Worm (Caenorhabditis elegans): ENCODE results near the gene xrn-1.

Gene xrn-1

DNA sequence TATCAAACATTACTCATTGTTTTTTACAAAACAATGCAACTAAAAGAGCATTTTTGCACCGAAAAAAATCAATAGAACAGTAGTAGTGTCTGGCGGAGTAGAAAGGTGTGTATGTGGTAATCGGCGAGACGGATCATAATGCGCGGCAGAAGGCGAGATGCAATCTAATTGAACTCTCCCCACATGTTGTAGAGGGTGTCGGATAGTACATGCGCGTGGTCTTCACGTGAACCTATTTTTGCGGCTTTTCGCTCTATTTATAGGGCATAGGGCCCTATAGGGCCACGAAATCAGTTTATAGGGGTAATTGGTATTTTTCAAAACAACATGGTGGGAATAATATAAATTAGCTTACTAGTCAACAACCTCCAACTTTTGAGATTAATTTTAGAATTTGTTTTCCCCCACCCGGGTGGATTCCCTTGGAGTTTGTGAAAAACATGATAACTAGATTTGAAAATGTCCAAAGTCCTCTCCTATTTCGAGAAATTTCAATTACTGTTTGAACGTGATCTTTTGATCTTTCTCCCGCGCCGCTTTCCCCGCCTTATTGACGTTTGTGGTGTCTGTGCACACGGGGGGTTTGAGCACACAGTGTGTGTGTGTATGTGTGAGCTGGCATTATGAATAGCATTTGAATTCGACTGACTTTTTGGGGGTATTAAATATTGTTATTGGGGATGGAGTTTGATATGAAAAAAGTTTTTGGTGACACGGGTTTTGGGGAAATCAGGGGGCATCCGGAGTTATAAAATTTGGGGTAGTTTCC is 25.7 kb upstream of the xrn-1 start:
- TF ChIP-seq ceh-31 (tag; optimal IDR thresholded peaks at IDR 0.05) (no peak), dve-1 (tag; optimal IDR thresholded peaks at IDR 0.05) (peak; percentile 6), npax-4 (tag; optimal IDR thresholded peaks at IDR 0.05) (no peak), tbx-2 (tag; optimal IDR thresholded peaks at IDR 0.05) (peak; percentile 19)

- TF ChIP-seq ceh-18 (tag; optimal IDR thresholded peaks at IDR 0.05): peak; percentile 80
- no peak for TF ChIP-seq ahr-1 (tag; optimal IDR thresholded peaks at IDR 0.05)
- peak; percentile 23 for TF ChIP-seq ceh-31 (tag; optimal IDR thresholded peaks at IDR 0.05)
- no peak for TF ChIP-seq hlh-13 (GFP tag; optimal IDR thresholded peaks at IDR 0.05)
- TF ChIP-seq fkh-10 (GFP tag; optimal IDR thresholded peaks at IDR 0.05): no peak
- no peak for TF ChIP-seq mec-3 (tag; optimal IDR thresholded peaks at IDR 0.05; ENCODE audit: borderline replicate concordance)
- TF ChIP-seq nfya-1 (tag; optimal IDR thresholded peaks at IDR 0.05): no peak
- TF ChIP-seq elt-2 (tag; optimal IDR thresholded peaks at IDR 0.05): peak; percentile 16
- TF ChIP-seq K09A11.1 (tag; optimal IDR thresholded peaks at IDR 0.05; ENCODE audit: insufficient read depth): no peak
- no peak for TF ChIP-seq pax-1 (tag; optimal IDR thresholded peaks at IDR 0.05)
- TF ChIP-seq nhr-232 (tag; optimal IDR thresholded peaks at IDR 0.05): no peak
- TF ChIP-seq pha-2 (tag; optimal IDR thresholded peaks at IDR 0.05): no peak
- peak; percentile 39 for TF ChIP-seq ceh-14 (tag; optimal IDR thresholded peaks at IDR 0.05)
- TF ChIP-seq tbx-2 (tag; optimal IDR thresholded peaks at IDR 0.05): peak; percentile 31
- TF ChIP-seq C38D4.7 (GFP tag; optimal IDR thresholded peaks at IDR 0.05): no peak
- TF ChIP-seq ztf-16 (tag; optimal IDR thresholded peaks at IDR 0.05): no peak
- TF ChIP-seq ttx-3 (tag; optimal IDR thresholded peaks at IDR 0.05): no peak
- no peak for TF ChIP-seq lim-6 (tag; optimal IDR thresholded peaks at IDR 0.05)
- TF ChIP-seq ceh-19 (GFP tag; optimal IDR thresholded peaks at IDR 0.05): no peak
- TF ChIP-seq pat-9 (tag; optimal IDR thresholded peaks at IDR 0.05): no peak
- no peak for TF ChIP-seq fkh-6 (tag; optimal IDR thresholded peaks at IDR 0.05)
- TF ChIP-seq hlh-30 (tag; optimal IDR thresholded peaks at IDR 0.05; ENCODE audit: insufficient read depth): peak; percentile 21
- TF ChIP-seq ceh-2 (tag; optimal IDR thresholded peaks at IDR 0.05): no peak
- TF ChIP-seq tbx-7 (tag; optimal IDR thresholded peaks at IDR 0.05): no peak
- TF ChIP-seq che-1 (tag; optimal IDR thresholded peaks at IDR 0.05): no peak
- no peak for TF ChIP-seq pros-1 (tag; optimal IDR thresholded peaks at IDR 0.05)
- no peak for TF ChIP-seq hlh-15 (tag; optimal IDR thresholded peaks at IDR 0.05)
- no peak for TF ChIP-seq pha-4 (tag; optimal IDR thresholded peaks at IDR 0.05)
- peak; percentile 78 for TF ChIP-seq ceh-34 (tag; optimal IDR thresholded peaks at IDR 0.05)
- peak; percentile 49 for TF ChIP-seq unc-42 (tag; optimal IDR thresholded peaks at IDR 0.05)
Observed at ce11 chrII:14044199-14044598, 24.5 kb upstream of the xrn-1 start.

ce11 chrII:14045235-14045634 is 23.5 kb upstream of the xrn-1 start:
- TF ChIP-seq ceh-9 (tag; optimal IDR thresholded peaks at IDR 0.05): no peak
- no peak for TF ChIP-seq hlh-6 (tag; optimal IDR thresholded peaks at IDR 0.05)
- TF ChIP-seq hlh-30 (tag; optimal IDR thresholded peaks at IDR 0.05; ENCODE audit: insufficient read depth): no peak
- no peak for TF ChIP-seq ceh-30 (tag; optimal IDR thresholded peaks at IDR 0.05)
- no peak for TF ChIP-seq nfya-1 (tag; optimal IDR thresholded peaks at IDR 0.05)
- no peak for TF ChIP-seq K09A11.1 (tag; optimal IDR thresholded peaks at IDR 0.05; ENCODE audit: insufficient read depth)
- no peak for TF ChIP-seq pha-4 (tag; optimal IDR thresholded peaks at IDR 0.05)
- TF ChIP-seq ceh-6 (GFP tag; optimal IDR thresholded peaks at IDR 0.05): no peak

- no peak for TF ChIP-seq Y22D7AL.16 (tag; optimal IDR thresholded peaks at IDR 0.05)
- peak; percentile 83 for TF ChIP-seq nfya-1 (tag; optimal IDR thresholded peaks at IDR 0.05)
- TF ChIP-seq ceh-14 (tag; optimal IDR thresholded peaks at IDR 0.05): no peak
- TF ChIP-seq ceh-45 (GFP tag; IDR thresholded peaks at IDR 0.05): no peak
Observed at ce11 chrII:14045934-14046470, 22.7 kb upstream of the xrn-1 start.

Data from whole organism, late embryonic.